Worm (Caenorhabditis elegans): Measurements from ENCODE around the gene sdz-28.
"Not testable (repeated sequence)": the region's sequence is repeated elsewhere in the genome, so short reads cannot be mapped to it uniquely, and the experiment has no call there.

ce11 chrII:2163370-2163882 lies 32.6 kb downstream of the sdz-28 start, which contains the start of gene C33C12.11:
- TF ChIP-seq R02D3.7 (tag; optimal IDR thresholded peaks at IDR 0.05); nhr-25 (tag; optimal IDR thresholded peaks at IDR 0.05); aly-2 (tag; optimal IDR thresholded peaks at IDR 0.05); unc-62 (GFP tag; optimal IDR thresholded peaks at IDR 0.05); egl-27 (tag; optimal IDR thresholded peaks at IDR 0.05); nhr-11 (tag; optimal IDR thresholded peaks at IDR 0.05): not testable (repeated sequence)

Data from whole organism, L3 larva.